Worm (Caenorhabditis elegans) whole organism, mixed stage, embryonic: ENCODE data around the gene ilcr-1.

Experiments
- blmp-1 ChIP-seq: fragments of 150-350 bp; optimal IDR thresholded peaks from 2 replicates; lab custom pipeline; 2014; ENCODE audit warnings: missing biosample characterization, missing genetic modification characterization
- cnd-1 ChIP-seq: fragments of 200-800 bp; sonication (Bioruptor generic); optimal IDR thresholded peaks from 2 replicates; lab custom pipeline; 2018; ENCODE audit warnings: mild to moderate bottlenecking, missing genetic modification characterization, missing compliant biosample characterization
- elt-1 ChIP-seq: sonication (generic microtip); optimal IDR thresholded peaks from 2 replicates; lab custom pipeline; 2017; ENCODE audit warnings: missing genetic modification characterization, mild to moderate bottlenecking, missing compliant biosample characterization, antibody characterized with exemption, moderate library complexity, borderline replicate concordance; ENCODE audit not compliant: insufficient read depth
- elt-3 ChIP-seq: fragments of 150-350 bp; optimal IDR thresholded peaks from 2 replicates; lab custom pipeline; 2014; ENCODE audit warnings: missing biosample characterization, missing genetic modification characterization
- hlh-1 ChIP-seq: fragments of 150-350 bp; optimal IDR thresholded peaks from 2 replicates; lab custom pipeline; 2014; ENCODE audit warnings: missing biosample characterization, missing genetic modification reagents, missing genetic modification characterization
- lsy-2 ChIP-seq: fragments of 150-350 bp; optimal IDR thresholded peaks from 2 replicates; lab custom pipeline; 2014; ENCODE audit warnings: missing biosample characterization, missing genetic modification characterization
- nhr-237 ChIP-seq: fragments of 150-350 bp; optimal IDR thresholded peaks from 2 replicates; lab custom pipeline; 2014; ENCODE audit warnings: missing biosample characterization, missing genetic modification characterization
- pha-4 ChIP-seq: fragments of 150-350 bp; optimal IDR thresholded peaks from 2 replicates; lab custom pipeline; 2018; ENCODE audit warnings: missing biosample characterization, missing genetic modification reagents, missing genetic modification characterization
- sem-2 ChIP-seq: fragments of 200-800 bp; sonication (Bioruptor generic); optimal IDR thresholded peaks from 2 replicates; lab custom pipeline; 2018; ENCODE audit warnings: mild to moderate bottlenecking, missing genetic modification characterization, missing compliant biosample characterization
- sptf-1 ChIP-seq: sonication (generic microtip); optimal IDR thresholded peaks from 2 replicates; lab custom pipeline; 2017; ENCODE audit warnings: mild to moderate bottlenecking, missing genetic modification characterization, moderate library complexity, missing compliant biosample characterization
- unc-39 ChIP-seq: fragments of 150-350 bp; optimal IDR thresholded peaks from 2 replicates; lab custom pipeline; 2014; ENCODE audit warnings: missing biosample characterization, missing genetic modification characterization
- unc-62 ChIP-seq: fragments of 150-350 bp; optimal IDR thresholded peaks from 2 replicates; lab custom pipeline; 2014; ENCODE audit warnings: missing biosample characterization, missing genetic modification reagents, missing genetic modification characterization
- ztf-11 ChIP-seq: fragments of 150-350 bp; optimal IDR thresholded peaks from 2 replicates; lab custom pipeline; 2014; ENCODE audit warnings: missing biosample characterization, missing genetic modification characterization

ce11 chrIV:14318054-14318453 lies 41.8 kb downstream of the ilcr-1 start:
- TF ChIP-seq blmp-1 (no peak), cnd-1 (tag; lab: Kevin White, UChicago) (no peak), ztf-11 (tag; lab: Kevin White, UChicago) (no peak), pha-4 (tag; lab: Kevin White, UChicago) (no peak), unc-39 (tag; lab: Kevin White, UChicago) (no peak), unc-62 (GFP tag; lab: Kevin White, UChicago) (no peak), hlh-1 (no peak), sem-2 (no peak), elt-1 (tag; lab: Kevin White, UChicago) (no peak), lsy-2 (tag; lab: Kevin White, UChicago) (no peak), elt-3 (tag; lab: Kevin White, UChicago) (no peak), sptf-1 (no peak), nhr-237 (tag; lab: Kevin White, UChicago) (no peak)
